Fruit fly (Drosophila melanogaster) whole organism, embryonic: ENCODE measurements around the gene Hmbs.
A peak's percentile ranks its signal among the peaks of the same experiment; 100 is the strongest.

Source experiments
- CG10209 ChIP-seq: fragments of 200-800 bp; sonication (Bioruptor generic); optimal IDR thresholded peaks from 3 replicates; lab custom pipeline; 2017; ENCODE audit warnings: missing biosample characterization, mild to moderate bottlenecking, missing genetic modification characterization, missing genetic modification reagents
- CG10267 ChIP-seq: fragments of 200-800 bp; sonication (Bioruptor generic); optimal IDR thresholded peaks from 2 replicates; lab custom pipeline; 2018; ENCODE audit warnings: missing biosample characterization, mild to moderate bottlenecking, missing genetic modification characterization, moderate library complexity
- CG10543 ChIP-seq: fragments of 200-800 bp; sonication (Bioruptor generic); optimal IDR thresholded peaks from 3 replicates; lab custom pipeline; 2017; ENCODE audit warnings: missing biosample characterization, mild to moderate bottlenecking, missing genetic modification characterization, moderate library complexity
- CG11696 ChIP-seq: fragments of 200-800 bp; sonication (Bioruptor generic); IDR thresholded peaks from 2 replicates; pipeline ENCODE4 v1.3.6; 2022; ENCODE audit warnings: missing biosample characterization, missing genetic modification characterization
- CG13296 ChIP-seq: fragments of 200-800 bp; sonication (Bioruptor generic); optimal IDR thresholded peaks from 3 replicates; lab custom pipeline; 2018; ENCODE audit warnings: missing biosample characterization, mild to moderate bottlenecking, missing genetic modification characterization
- CG13894 ChIP-seq: fragments of 200-800 bp; sonication (Bioruptor generic); optimal IDR thresholded peaks from 3 replicates; lab custom pipeline; 2018; ENCODE audit warnings: missing biosample characterization, mild to moderate bottlenecking, missing genetic modification characterization, moderate library complexity
- CG14860 ChIP-seq: fragments of 200-800 bp; sonication (Bioruptor generic); IDR thresholded peaks from 3 replicates; pipeline ENCODE4 v1.3.6; 2022; ENCODE audit warnings: missing biosample characterization, missing genetic modification characterization; ENCODE audit not compliant: partially characterized antibody
- CG15479 ChIP-seq: fragments of 200-800 bp; sonication (Bioruptor generic); optimal IDR thresholded peaks from 3 replicates; lab custom pipeline; 2019; ENCODE audit warnings: missing biosample characterization, mild to moderate bottlenecking, missing genetic modification characterization, moderate library complexity
- CG15601 ChIP-seq: fragments of 200-800 bp; sonication (Bioruptor generic); optimal IDR thresholded peaks from 3 replicates; lab custom pipeline; 2019; ENCODE audit warnings: missing biosample characterization, mild to moderate bottlenecking, missing genetic modification characterization, moderate library complexity
- CG17186 ChIP-seq: fragments of 200-800 bp; sonication (Bioruptor generic); optimal IDR thresholded peaks from 3 replicates; lab custom pipeline; 2017; ENCODE audit warnings: missing biosample characterization, missing genetic modification reagents, missing genetic modification characterization
- CG2202 ChIP-seq: fragments of 200-800 bp; sonication (Bioruptor generic); optimal IDR thresholded peaks from 2 replicates; lab custom pipeline; 2018; ENCODE audit warnings: missing biosample characterization, mild to moderate bottlenecking, missing genetic modification characterization
- CG32532 ChIP-seq: fragments of 200-800 bp; sonication (Bioruptor generic); IDR thresholded peaks from 2 replicates; pipeline ENCODE4 v1.3.6; 2022; ENCODE audit warnings: missing biosample characterization, missing genetic modification characterization
- CG34224 ChIP-seq: fragments of 200-800 bp; sonication (Bioruptor generic); IDR thresholded peaks from 3 replicates; pipeline ENCODE4 v1.3.6; 2022; ENCODE audit warnings: missing biosample characterization, missing genetic modification characterization; ENCODE audit not compliant: partially characterized antibody
- CG43689 ChIP-seq: fragments of 200-800 bp; sonication (Bioruptor generic); IDR thresholded peaks from 2 replicates; pipeline ENCODE4 v1.3.6; 2022; ENCODE audit warnings: missing biosample characterization, missing genetic modification characterization
- CG6765 ChIP-seq: fragments of 200-800 bp; sonication (Bioruptor generic); optimal IDR thresholded peaks from 3 replicates; lab custom pipeline; 2017; ENCODE audit warnings: missing biosample characterization, mild to moderate bottlenecking, missing genetic modification characterization
- CG7372 ChIP-seq: fragments of 200-800 bp; sonication (Bioruptor generic); IDR thresholded peaks from 2 replicates; pipeline ENCODE4 v1.3.6; 2022; ENCODE audit warnings: missing biosample characterization, missing genetic modification characterization
- CG7839 ChIP-seq: fragments of 200-800 bp; sonication (Bioruptor generic); optimal IDR thresholded peaks from 3 replicates; lab custom pipeline; 2018; ENCODE audit warnings: missing biosample characterization, mild to moderate bottlenecking, missing genetic modification characterization, moderate library complexity
- CG7987 ChIP-seq: fragments of 200-800 bp; sonication (Bioruptor generic); optimal IDR thresholded peaks from 2 replicates; lab custom pipeline; 2018; ENCODE audit warnings: missing biosample characterization, mild to moderate bottlenecking, missing genetic modification characterization, moderate library complexity
- CG8478 ChIP-seq: fragments of >200 bp; optimal IDR thresholded peaks from 2 replicates; lab custom pipeline; 2018
- CG9437 ChIP-seq: fragments of 200-800 bp; sonication (Bioruptor generic); optimal IDR thresholded peaks from 2 replicates; lab custom pipeline; 2018; ENCODE audit warnings: missing biosample characterization, mild to moderate bottlenecking, missing genetic modification characterization
- Dad ChIP-seq: fragments of 200-800 bp; sonication (Bioruptor generic); optimal IDR thresholded peaks from 3 replicates; lab custom pipeline; 2016; ENCODE audit warnings: missing biosample characterization, missing genetic modification characterization
- Dp ChIP-seq: fragments of 200-800 bp; sonication (Bioruptor generic); optimal IDR thresholded peaks from 2 replicates; lab custom pipeline; 2018; ENCODE audit warnings: missing biosample characterization, mild to moderate bottlenecking, missing genetic modification characterization, moderate library complexity
- Ets97D ChIP-seq: fragments of 200-800 bp; sonication (Bioruptor generic); optimal IDR thresholded peaks from 3 replicates; lab custom pipeline; 2016; ENCODE audit warnings: missing biosample characterization, missing genetic modification characterization
- Gsc ChIP-seq: fragments of 200-800 bp; sonication (Bioruptor generic); IDR thresholded peaks from 2 replicates; pipeline ENCODE4 v1.3.6; 2022; ENCODE audit warnings: missing biosample characterization, missing genetic modification characterization
- HLH3B ChIP-seq: fragments of 200-800 bp; sonication (Bioruptor generic); IDR thresholded peaks from 2 replicates; pipeline ENCODE4 v1.3.6; 2022; ENCODE audit warnings: missing biosample characterization, missing genetic modification characterization
- HLH54F ChIP-seq: fragments of 200-800 bp; sonication (Bioruptor generic); optimal IDR thresholded peaks from 3 replicates; lab custom pipeline; 2016; ENCODE audit warnings: missing biosample characterization, missing genetic modification characterization
- Hr78 ChIP-seq, 2 experiments: fragments of 200-800 bp in 1 of 2; fragments of >200 bp in 1 of 2; sonication (Bioruptor generic) in 1 of 2; optimal IDR thresholded peaks; 2 replicates each; lab custom pipeline; 2017 to 2019; ENCODE audit warnings: missing biosample characterization in 2 of 2, missing genetic modification characterization in 2 of 2, mild to moderate bottlenecking in 1 of 2, moderate library complexity in 1 of 2
- Hsf ChIP-seq: fragments of 200-800 bp; sonication (Bioruptor generic); optimal IDR thresholded peaks from 3 replicates; lab custom pipeline; 2016; ENCODE audit warnings: missing biosample characterization, missing genetic modification characterization
- Max ChIP-seq: fragments of 200-800 bp; sonication (Bioruptor generic); optimal IDR thresholded peaks from 2 replicates; lab custom pipeline; 2016; ENCODE audit warnings: missing biosample characterization, mild to moderate bottlenecking, missing genetic modification characterization
- Scr ChIP-seq: fragments of 200-800 bp; sonication (Bioruptor generic); IDR thresholded peaks from 2 replicates; pipeline ENCODE4 v1.3.6; 2022; ENCODE audit warnings: missing biosample characterization, missing genetic modification characterization; ENCODE audit not compliant: partially characterized antibody
- Tbp ChIP-seq: fragments of >200 bp; optimal IDR thresholded peaks from 2 replicates; lab custom pipeline; 2018; ENCODE audit warnings: missing biosample characterization, missing genetic modification characterization
- ap ChIP-seq: fragments of 200-800 bp; sonication (Bioruptor generic); IDR thresholded peaks from 2 replicates; pipeline ENCODE4 v1.3.6; 2022; ENCODE audit warnings: missing biosample characterization, missing genetic modification characterization
- dpn ChIP-seq, 2 experiments: fragments of 200-800 bp; sonication (Bioruptor generic); optimal IDR thresholded peaks; 3 replicates each; lab custom pipeline; 2016; ENCODE audit warnings: missing biosample characterization in 2 of 2, missing genetic modification characterization in 2 of 2
- dysf ChIP-seq: fragments of 200-800 bp; sonication (Bioruptor generic); IDR thresholded peaks from 3 replicates; pipeline ENCODE4 v1.3.6; 2022; ENCODE audit warnings: missing biosample characterization, missing genetic modification characterization
- fd96Cb ChIP-seq: fragments of 200-800 bp; sonication (Bioruptor generic); optimal IDR thresholded peaks from 2 replicates; lab custom pipeline; 2018; ENCODE audit warnings: missing biosample characterization, mild to moderate bottlenecking, missing genetic modification characterization, moderate library complexity
- gcm ChIP-seq: fragments of 200-800 bp; sonication (Bioruptor generic); optimal IDR thresholded peaks from 2 replicates; lab custom pipeline; 2019; ENCODE audit warnings: missing biosample characterization, mild to moderate bottlenecking, missing genetic modification characterization, moderate library complexity
- gro ChIP-seq: fragments of 200-800 bp; sonication (Bioruptor generic); optimal IDR thresholded peaks from 2 replicates; lab custom pipeline; 2016; ENCODE audit warnings: missing biosample characterization, missing genetic modification characterization
- her ChIP-seq: fragments of 200-800 bp; sonication (Bioruptor generic); optimal IDR thresholded peaks from 2 replicates; lab custom pipeline; 2016; ENCODE audit warnings: missing biosample characterization, missing genetic modification characterization
- kah ChIP-seq: fragments of 200-800 bp; sonication (Bioruptor generic); optimal IDR thresholded peaks from 2 replicates; lab custom pipeline; 2018; ENCODE audit warnings: missing biosample characterization, mild to moderate bottlenecking, missing genetic modification characterization
- klu ChIP-seq: fragments of 200-800 bp; sonication (Bioruptor generic); IDR thresholded peaks from 2 replicates; pipeline ENCODE4 v1.3.6; 2022; ENCODE audit warnings: missing biosample characterization, missing genetic modification characterization
- nerfin-2 ChIP-seq: fragments of 200-800 bp; sonication (Bioruptor generic); IDR thresholded peaks from 2 replicates; pipeline ENCODE4 v1.3.6; 2022; ENCODE audit warnings: missing biosample characterization, missing genetic modification characterization; ENCODE audit not compliant: partially characterized antibody
- odd ChIP-seq: fragments of 200-800 bp; sonication (Bioruptor generic); optimal IDR thresholded peaks from 2 replicates; lab custom pipeline; 2017; ENCODE audit warnings: missing biosample characterization, mild to moderate bottlenecking, missing genetic modification characterization
- onecut ChIP-seq: fragments of 200-800 bp; sonication (Bioruptor generic); IDR thresholded peaks from 2 replicates; pipeline ENCODE4 v1.3.6; 2022; ENCODE audit warnings: missing biosample characterization, missing genetic modification characterization
- prd ChIP-seq, 3 experiments: fragments of >200 bp in 2 of 3; fragments of 200-800 bp in 1 of 3; sonication (Bioruptor generic) in 1 of 3; optimal IDR thresholded peaks in 2 of 3; IDR thresholded peaks in 1 of 3; 2 replicates in 2 of 3; 3 replicates in 1 of 3; pipeline versions ENCODE4 v1.3.6 to Lab custom; 2017 to 2022; ENCODE audit warnings: missing biosample characterization in 1 of 3, missing genetic modification characterization in 1 of 3
- rib ChIP-seq: fragments of 200-800 bp; sonication (Bioruptor generic); IDR thresholded peaks from 2 replicates; pipeline ENCODE4 v1.3.6; 2022; ENCODE audit warnings: missing biosample characterization, missing genetic modification characterization
- sima ChIP-seq: fragments of 200-800 bp; sonication (Bioruptor generic); optimal IDR thresholded peaks from 2 replicates; lab custom pipeline; 2016; ENCODE audit warnings: missing biosample characterization, missing genetic modification characterization
- slp2 ChIP-seq: fragments of 200-800 bp; sonication (Bioruptor generic); optimal IDR thresholded peaks from 2 replicates; lab custom pipeline; 2016; ENCODE audit warnings: missing biosample characterization, missing genetic modification characterization
- ssp ChIP-seq: fragments of 200-800 bp; sonication (Bioruptor generic); IDR thresholded peaks from 2 replicates; pipeline ENCODE4 v1.3.6; 2022; ENCODE audit warnings: missing biosample characterization, missing genetic modification characterization

Hmbs gene

dm6 chr3L:1335989-1336961 lies 1.6 kb downstream of the Hmbs start (continued):
- no peak for TF ChIP-seq HLH54F (GFP tag; lab: Kevin White, UChicago)
- TF ChIP-seq ap: no peak
- TF ChIP-seq dysf (GFP tag; lab: Robert Waterston, UW): 0 out of 3 replicates have a peak, but pooled peaks have one; percentile 22
- no peak for TF ChIP-seq CG7839
- peak; percentile 41 for TF ChIP-seq CG10543 (GFP tag; lab: Kevin White, UChicago)
- TF ChIP-seq slp2 (GFP tag; lab: Kevin White, UChicago): no peak
- TF ChIP-seq CG15479: peak; percentile 55
- TF ChIP-seq rib (GFP tag; lab: Robert Waterston, UW): no peak
- no peak for TF ChIP-seq CG8478
- TF ChIP-seq Hr78 (GFP tag; optimal IDR thresholded peaks at IDR 0.05; lab: Kevin White, UChicago): peak in 1 of 2 experiments; percentile 17
- no peak for TF ChIP-seq Hsf (GFP tag; lab: Kevin White, UChicago)
- TF ChIP-seq CG13296 (GFP tag; lab: Kevin White, UChicago): no peak
- TF ChIP-seq gcm (GFP tag; lab: Kevin White, UChicago): no peak
- TF ChIP-seq CG2202: no peak
- no peak for TF ChIP-seq Dp (GFP tag; lab: Kevin White, UChicago)
- TF ChIP-seq Ets97D (GFP tag; lab: Kevin White, UChicago): no peak
- TF ChIP-seq Max (GFP tag; lab: Kevin White, UChicago): no peak
- no peak for TF ChIP-seq kah (GFP tag; lab: Kevin White, UChicago)
- TF ChIP-seq Dad (GFP tag; lab: Kevin White, UChicago): no peak
- peak; percentile 91 for TF ChIP-seq CG11696 (GFP tag; lab: Robert Waterston, UW)
- TF ChIP-seq CG7372: no peak
- TF ChIP-seq nerfin-2 (GFP tag; lab: Robert Waterston, UW): no peak
- TF ChIP-seq CG17186: no peak
- no peak for TF ChIP-seq ssp (GFP tag; lab: Robert Waterston, UW)
- no peak for TF ChIP-seq fd96Cb (tag; lab: Kevin White, UChicago)
- TF ChIP-seq CG13894: no peak
- no peak for TF ChIP-seq CG7987
- no peak for TF ChIP-seq CG34224 (GFP tag; lab: Robert Waterston, UW)
- TF ChIP-seq her (GFP tag; lab: Kevin White, UChicago): no peak
- no peak for TF ChIP-seq Scr (GFP tag; lab: Robert Waterston, UW)
- peak; percentile 58 for TF ChIP-seq CG32532
- TF ChIP-seq sima (GFP tag; lab: Kevin White, UChicago): no peak
- no peak for TF ChIP-seq CG43689 (GFP tag; lab: Robert Waterston, UW)
- TF ChIP-seq Gsc: no peak
- TF ChIP-seq dpn (GFP tag; optimal IDR thresholded peaks at IDR 0.05; lab: Kevin White, UChicago): no peak
- no peak for TF ChIP-seq CG10209
- no peak for TF ChIP-seq prd (optimal IDR thresholded peaks at IDR 0.05; lab: Kevin White, UChicago)
- TF ChIP-seq prd (GFP tag; IDR thresholded peaks at IDR 0.05; lab: Robert Waterston, UW): no peak
- TF ChIP-seq Tbp: no peak
- no peak for TF ChIP-seq CG15601 (tag; lab: Kevin White, UChicago)
- no peak for TF ChIP-seq CG10267 (tag; lab: Kevin White, UChicago)
- no peak for TF ChIP-seq CG6765 (GFP tag; lab: Kevin White, UChicago)
- no peak for TF ChIP-seq odd (GFP tag; lab: Kevin White, UChicago)
- no peak for TF ChIP-seq onecut
- TF ChIP-seq CG14860 (GFP tag; lab: Robert Waterston, UW): no peak
- no peak for TF ChIP-seq CG9437
- TF ChIP-seq klu (GFP tag; lab: Robert Waterston, UW): no peak
- TF ChIP-seq HLH3B (GFP tag; lab: Robert Waterston, UW): 0 out of 2 replicates have a peak, but pooled peaks have one; percentile 5
- TF ChIP-seq gro (GFP tag; lab: Kevin White, UChicago): peak; percentile 44
